Fruit fly (Drosophila melanogaster): ENCODE data around the gene Tdh.
A peak's percentile ranks its signal among the peaks of the same experiment; 100 is the strongest.

The Tdh gene

dm6 chr3L:20452813-20453682 lies 13.7 kb upstream of the Tdh start, which contains the start of gene CG5199 (continued):
- TF ChIP-seq MESR4 (GFP tag; optimal IDR thresholded peaks at IDR 0.05) = peak; percentile 90
- no peak for TF ChIP-seq sd (tag; optimal IDR thresholded peaks at IDR 0.05)
- no peak for TF ChIP-seq peb (GFP tag; IDR thresholded peaks at IDR 0.05)
- no peak for TF ChIP-seq so (GFP tag; IDR thresholded peaks at IDR 0.05)
- no peak for TF ChIP-seq CG34376 (GFP tag; optimal IDR thresholded peaks at IDR 0.05)
- no peak for TF ChIP-seq gce (GFP tag; IDR thresholded peaks at IDR 0.05)
- TF ChIP-seq exex (tag; optimal IDR thresholded peaks at IDR 0.05) = no peak
- no peak for TF ChIP-seq gt (GFP tag; IDR thresholded peaks at IDR 0.05)
- peak; percentile 75 for TF ChIP-seq CG3281 (GFP tag; optimal IDR thresholded peaks at IDR 0.05)
- TF ChIP-seq Poxn (GFP tag; IDR thresholded peaks at IDR 0.05) = no peak
- TF ChIP-seq ems (GFP tag; optimal IDR thresholded peaks at IDR 0.05) = no peak
- peak; percentile 58 for TF ChIP-seq Camta (GFP tag; optimal IDR thresholded peaks at IDR 0.05)
- no peak for TF ChIP-seq dan (GFP tag; IDR thresholded peaks at IDR 0.05)
- peak; percentile 89 for TF ChIP-seq D19B (GFP tag; optimal IDR thresholded peaks at IDR 0.05)
- peak; percentile 64 for TF ChIP-seq Xbp1 (GFP tag; optimal IDR thresholded peaks at IDR 0.05)
- TF ChIP-seq ssp (GFP tag; IDR thresholded peaks at IDR 0.05) = peak; percentile 53; the same call in 1 of the 2 replicates
- TF ChIP-seq sima (GFP tag; optimal IDR thresholded peaks at IDR 0.05) = no peak
- no peak for TF ChIP-seq aop (GFP tag; IDR thresholded peaks at IDR 0.05)
- no peak for TF ChIP-seq Dfd (GFP tag; optimal IDR thresholded peaks at IDR 0.05)
- peak; percentile 67 for TF ChIP-seq CG4820 (GFP tag; optimal IDR thresholded peaks at IDR 0.05)
- peak; percentile 80 for TF ChIP-seq CG9215 (GFP tag; IDR thresholded peaks at IDR 0.05)
- 0 out of 3 replicates have a peak, but pooled peaks have one; percentile 18 for TF ChIP-seq ken (GFP tag; IDR thresholded peaks at IDR 0.05)
- TF ChIP-seq br (optimal IDR thresholded peaks at IDR 0.05) = no peak
- TF ChIP-seq CG2120 (GFP tag; optimal IDR thresholded peaks at IDR 0.05) = peak; percentile 62
- TF ChIP-seq Eip74EF (GFP tag; optimal IDR thresholded peaks at IDR 0.05) = no peak
- peak; percentile 81 for TF ChIP-seq Ssrp (tag; optimal IDR thresholded peaks at IDR 0.05)
- TF ChIP-seq wor (GFP tag; IDR thresholded peaks at IDR 0.05) = peak; percentile 53
- no peak for TF ChIP-seq schlank (tag; optimal IDR thresholded peaks at IDR 0.05)
- peak; percentile 70 for TF ChIP-seq gsb-n (tag; optimal IDR thresholded peaks at IDR 0.05)
- TF ChIP-seq CG12219 (GFP tag; optimal IDR thresholded peaks at IDR 0.05) = no peak
- no peak for TF ChIP-seq nerfin-2 (GFP tag; IDR thresholded peaks at IDR 0.05; ENCODE audit: partially characterized antibody)
- TF ChIP-seq Hr78 (GFP tag; optimal IDR thresholded peaks at IDR 0.05) = no peak
- TF ChIP-seq ase (GFP tag; IDR thresholded peaks at IDR 0.05) = no peak
- 0 out of 3 replicates have a peak, but pooled peaks have one; percentile 51 for TF ChIP-seq CG6175 (GFP tag; IDR thresholded peaks at IDR 0.05)
- no peak for TF ChIP-seq ATbp (GFP tag; optimal IDR thresholded peaks at IDR 0.05)
- TF ChIP-seq dm (GFP tag; optimal IDR thresholded peaks at IDR 0.05) = peak; percentile 87
- TF ChIP-seq ab (GFP tag; optimal IDR thresholded peaks at IDR 0.05) = no peak
- TF ChIP-seq CG18764 (GFP tag; optimal IDR thresholded peaks at IDR 0.05) = no peak
- no peak for TF ChIP-seq slp2 (GFP tag; optimal IDR thresholded peaks at IDR 0.05)
- TF ChIP-seq H2.0 (GFP tag; IDR thresholded peaks at IDR 0.05) = peak; percentile 46; the same call in 1 of the 2 replicates
- TF ChIP-seq Fer2 (tag; optimal IDR thresholded peaks at IDR 0.05) = peak; percentile 29
- TF ChIP-seq pho (GFP tag; optimal IDR thresholded peaks at IDR 0.05) = peak; percentile 15
- TF ChIP-seq CG6765 (GFP tag; optimal IDR thresholded peaks at IDR 0.05) = peak; percentile 58
- TF ChIP-seq CG8281 (tag; optimal IDR thresholded peaks at IDR 0.05) = peak; percentile 17
- TF ChIP-seq Mes4 (GFP tag; optimal IDR thresholded peaks at IDR 0.05) = no peak
- TF ChIP-seq Med (GFP tag) = peak; percentile 56
- peak; percentile 67 for TF ChIP-seq Rfx (GFP tag; IDR thresholded peaks at IDR 0.05)
- peak; percentile 49 for TF ChIP-seq gcm (GFP tag; optimal IDR thresholded peaks at IDR 0.05)
- TF ChIP-seq CG10209 (GFP tag; optimal IDR thresholded peaks at IDR 0.05) = peak; percentile 74
